Worm (Caenorhabditis elegans) whole organism, late embryonic: ENCODE data around the gene mecr-1.

Source experiments
- ama-1 ChIP-seq: fragments of 150-350 bp; optimal IDR thresholded peaks from 2 replicates; lab custom pipeline; 2014
- ceh-14 ChIP-seq: sonication (generic microtip); optimal IDR thresholded peaks from 2 replicates; lab custom pipeline; 2016; ENCODE audit warnings: missing genotype, missing genetic modification characterization, missing compliant biosample characterization
- ceh-24 ChIP-seq: sonication (generic microtip); optimal IDR thresholded peaks from 2 replicates; lab custom pipeline; 2016; ENCODE audit warnings: mild to moderate bottlenecking, missing genetic modification characterization, missing compliant biosample characterization
- ceh-30 ChIP-seq: fragments of 150-350 bp; optimal IDR thresholded peaks from 2 replicates; lab custom pipeline; 2014; ENCODE audit warnings: missing biosample characterization, missing genetic modification characterization
- ets-4 ChIP-seq: sonication (generic microtip); optimal IDR thresholded peaks from 2 replicates; lab custom pipeline; 2016; ENCODE audit warnings: missing genetic modification characterization, missing compliant biosample characterization
- fkh-10 ChIP-seq: fragments of 150-350 bp; optimal IDR thresholded peaks from 2 replicates; lab custom pipeline; 2014; ENCODE audit warnings: missing biosample characterization, missing genetic modification reagents, missing genetic modification characterization
- lin-11 ChIP-seq: fragments of 200-800 bp; sonication (Bioruptor generic); optimal IDR thresholded peaks from 2 replicates; lab custom pipeline; 2018; ENCODE audit warnings: mild to moderate bottlenecking, missing genetic modification characterization, missing compliant biosample characterization
- madf-2 ChIP-seq: sonication (generic microtip); optimal IDR thresholded peaks from 2 replicates; lab custom pipeline; 2017; ENCODE audit warnings: missing genetic modification characterization, missing compliant biosample characterization
- pha-4 ChIP-seq: fragments of 150-350 bp; optimal IDR thresholded peaks from 2 replicates; lab custom pipeline; 2018; ENCODE audit warnings: missing biosample characterization, missing genetic modification reagents, missing genetic modification characterization
- ref-2 ChIP-seq: sonication (generic microtip); optimal IDR thresholded peaks from 2 replicates; lab custom pipeline; 2016; ENCODE audit warnings: missing genetic modification characterization, missing compliant biosample characterization
- rnt-1 ChIP-seq: sonication (generic microtip); optimal IDR thresholded peaks from 2 replicates; lab custom pipeline; 2016; ENCODE audit warnings: missing genetic modification characterization, missing compliant biosample characterization
- sox-4 ChIP-seq: sonication (generic microtip); optimal IDR thresholded peaks from 2 replicates; lab custom pipeline; 2017; ENCODE audit warnings: mild to moderate bottlenecking, missing genetic modification characterization, inconsistent platforms, missing compliant biosample characterization
- ttx-3 ChIP-seq: sonication (generic microtip); optimal IDR thresholded peaks from 2 replicates; lab custom pipeline; 2016; ENCODE audit warnings: missing genetic modification reagents, missing genetic modification characterization, missing compliant biosample characterization

- TF ChIP-seq ama-1 (lab: Kevin White, UChicago) = no peak
- TF ChIP-seq ceh-24 (tag; lab: Kevin White, UChicago) = no peak
- no peak for TF ChIP-seq lin-11
- no peak for TF ChIP-seq pha-4 (tag; lab: Kevin White, UChicago)
- no peak for TF ChIP-seq ceh-14 (tag; lab: Kevin White, UChicago)
- TF ChIP-seq ttx-3 (tag; lab: Kevin White, UChicago) = no peak
- no peak for TF ChIP-seq ets-4 (tag; lab: Kevin White, UChicago)
- TF ChIP-seq rnt-1 (tag; lab: Kevin White, UChicago) = no peak
- no peak for TF ChIP-seq fkh-10
- TF ChIP-seq ceh-30 (tag; lab: Kevin White, UChicago) = no peak
- no peak for TF ChIP-seq ref-2 (tag; lab: Kevin White, UChicago)
- TF ChIP-seq madf-2 (tag; lab: Kevin White, UChicago) = no peak
- TF ChIP-seq sox-4 (tag; lab: Kevin White, UChicago) = no peak
These were observed 34.7 kb downstream of the mecr-1 start for ce11 chrII:13152409-13152808.
